Worm (Caenorhabditis elegans): ENCODE results near the gene R10E4.3.

Gene R10E4.3

DNA sequence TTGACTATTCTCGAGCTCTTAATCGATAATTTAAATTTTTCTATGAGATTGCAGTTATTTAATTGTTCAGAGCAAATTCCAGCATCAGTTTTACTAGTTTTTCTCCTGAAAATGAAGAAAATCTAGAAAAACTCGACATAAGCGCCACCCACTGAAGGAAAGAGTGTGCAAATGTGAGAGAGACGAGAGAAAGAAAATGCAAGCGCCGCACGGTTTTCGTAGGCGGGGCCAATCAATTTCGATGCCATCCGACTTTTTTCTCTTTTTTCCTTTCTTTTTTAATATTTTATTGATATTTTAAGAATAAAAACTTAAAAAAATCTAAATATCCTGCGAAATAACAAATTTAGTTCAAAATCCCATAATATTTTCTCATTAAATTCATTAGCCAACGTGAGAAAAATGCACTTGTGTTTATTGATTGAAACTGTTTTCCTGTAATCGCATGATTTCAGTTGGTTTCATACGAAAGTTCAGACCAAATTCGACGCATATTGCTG lies 45.3 kb upstream of the R10E4.3 start, which contains the start of gene cdk-12 (continued):
- TF ChIP-seq nhr-71 (tag; optimal IDR thresholded peaks at IDR 0.05): peak; percentile 66
- TF ChIP-seq nhr-85 (tag): peak; percentile 9
- TF ChIP-seq fkh-8 (tag; optimal IDR thresholded peaks at IDR 0.05): no peak
- no peak for TF ChIP-seq pax-3 (tag; optimal IDR thresholded peaks at IDR 0.05)
- TF ChIP-seq Y116A8C.19 (tag; optimal IDR thresholded peaks at IDR 0.05; ENCODE audit: borderline replicate concordance): no peak
- TF ChIP-seq snu-23 (GFP tag; optimal IDR thresholded peaks at IDR 0.05): peak; percentile 60
- TF ChIP-seq blmp-1 (tag; optimal IDR thresholded peaks at IDR 0.05): peak; percentile 53
- peak in 1 of 2 experiments; percentile 34 for TF ChIP-seq mdl-1 (tag; optimal IDR thresholded peaks at IDR 0.05)
- peak; percentile 6 for TF ChIP-seq irx-1 (tag; optimal IDR thresholded peaks at IDR 0.05)
- TF ChIP-seq tbx-2 (tag; optimal IDR thresholded peaks at IDR 0.05): peak; percentile 28
- TF ChIP-seq nhr-47 (tag; optimal IDR thresholded peaks at IDR 0.05): peak; percentile 51
- TF ChIP-seq mep-1 (tag; optimal IDR thresholded peaks at IDR 0.05): peak; percentile 63
- peak; percentile 52 for TF ChIP-seq swsn-7 (tag; optimal IDR thresholded peaks at IDR 0.05)
- TF ChIP-seq snpc-4 (tag; optimal IDR thresholded peaks at IDR 0.05): peak; percentile 20
- TF ChIP-seq fkh-4 (tag; optimal IDR thresholded peaks at IDR 0.05; ENCODE audit: borderline replicate concordance): no peak
- peak; percentile 57 for TF ChIP-seq lin-14 (GFP tag; optimal IDR thresholded peaks at IDR 0.05)

ce11 chrIII:4330984-4331383 lies 43.7 kb upstream of the R10E4.3 start, which contains the start of gene gly-6:
Gene gly-6, minus strand, starts transcription at chrIII:4331228.
- TF ChIP-seq ceh-90 (tag; optimal IDR thresholded peaks at IDR 0.05): no peak
- TF ChIP-seq lsy-2 (tag; optimal IDR thresholded peaks at IDR 0.05): peak in 1 of 2 experiments; percentile 24
- peak; percentile 82 for TF ChIP-seq nhr-85 (tag)
- TF ChIP-seq lin-14 (GFP tag; optimal IDR thresholded peaks at IDR 0.05): peak; percentile 63
- TF ChIP-seq snu-23 (GFP tag; optimal IDR thresholded peaks at IDR 0.05): peak; percentile 27
- TF ChIP-seq blmp-1 (tag; optimal IDR thresholded peaks at IDR 0.05): peak; percentile 90
- peak; percentile 16 for TF ChIP-seq rnt-1 (tag; optimal IDR thresholded peaks at IDR 0.05)
- peak in 1 of 2 experiments; percentile 4 for TF ChIP-seq lin-35 (GFP tag; optimal IDR thresholded peaks at IDR 0.05)
- peak; percentile 66 for TF ChIP-seq mep-1 (tag; optimal IDR thresholded peaks at IDR 0.05)
- no peak for TF ChIP-seq mdl-1 (tag; optimal IDR thresholded peaks at IDR 0.05)
- TF ChIP-seq isw-1 (GFP tag; IDR thresholded peaks at IDR 0.05): no peak
- TF ChIP-seq elt-3 (tag; optimal IDR thresholded peaks at IDR 0.05): peak in 1 of 6 experiments; percentile 26
- peak; percentile 6 for TF ChIP-seq nhr-71 (tag; optimal IDR thresholded peaks at IDR 0.05)

DNA sequence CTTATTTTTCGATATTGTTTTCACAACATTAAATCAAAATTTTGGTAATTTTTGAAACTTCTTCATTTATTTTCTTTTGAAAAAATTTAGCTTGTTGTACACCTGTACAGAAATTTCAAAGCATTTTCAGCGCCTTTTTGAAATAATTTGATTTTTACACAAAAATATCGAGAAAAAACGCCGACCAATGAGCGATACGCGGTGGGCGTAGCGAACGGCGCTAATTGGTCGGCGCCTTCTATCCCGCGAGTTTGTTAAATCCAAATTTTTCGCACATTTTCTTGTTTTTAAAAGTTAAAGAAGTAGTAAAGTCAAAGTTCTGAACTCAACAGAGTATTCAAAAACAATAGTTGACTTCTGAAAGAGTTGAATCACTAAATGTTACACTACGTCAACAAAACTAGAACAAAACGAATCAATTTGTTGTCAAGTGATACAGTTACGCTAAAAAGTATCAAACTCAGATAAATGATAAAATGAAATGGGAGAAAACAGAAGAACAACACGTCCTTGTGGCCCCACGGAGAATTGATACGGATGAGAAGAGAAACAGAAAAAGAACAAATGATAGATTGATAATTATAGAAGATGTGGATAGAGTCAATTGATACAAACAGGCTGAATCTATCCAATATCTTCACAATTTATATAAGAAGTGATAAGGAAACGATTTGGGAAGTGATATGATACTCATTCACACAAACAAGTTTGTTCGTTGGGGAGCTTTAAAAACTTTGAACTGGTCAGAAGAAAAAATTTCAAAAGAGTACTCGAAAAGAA lies 41.1 kb upstream of the R10E4.3 start:
- no peak for TF ChIP-seq isw-1 (GFP tag; IDR thresholded peaks at IDR 0.05)
- no peak for TF ChIP-seq C16A3.4 (tag; optimal IDR thresholded peaks at IDR 0.05)
- TF ChIP-seq lin-14 (GFP tag; optimal IDR thresholded peaks at IDR 0.05): peak; percentile 50
- TF ChIP-seq blmp-1 (tag; optimal IDR thresholded peaks at IDR 0.05): peak; percentile 75
- no peak for TF ChIP-seq zip-4 (GFP tag; optimal IDR thresholded peaks at IDR 0.05)
- TF ChIP-seq nhr-20 (tag; optimal IDR thresholded peaks at IDR 0.05): peak; percentile 4
- TF ChIP-seq mdl-1 (tag; optimal IDR thresholded peaks at IDR 0.05): no peak
- peak; percentile 25 for TF ChIP-seq nhr-85 (tag)
- peak; percentile 41 for TF ChIP-seq snu-23 (GFP tag; optimal IDR thresholded peaks at IDR 0.05)
- TF ChIP-seq elt-3 (tag; optimal IDR thresholded peaks at IDR 0.05): peak in 5 of 6 experiments; percentile 56 to 89 (median 65)

- TF ChIP-seq ces-1 (GFP tag; optimal IDR thresholded peaks at IDR 0.05): no peak
- TF ChIP-seq nhr-85 (tag): peak; percentile 25
- TF ChIP-seq nhr-71 (tag; optimal IDR thresholded peaks at IDR 0.05): no peak
- no peak for TF ChIP-seq nhr-47 (tag; optimal IDR thresholded peaks at IDR 0.05)
- no peak for TF ChIP-seq efl-1 (optimal IDR thresholded peaks at IDR 0.05)
- TF ChIP-seq efl-1 (GFP tag; optimal IDR thresholded peaks at IDR 0.05 in 1 of 2): peak in 1 of 2 experiments; percentile 63
- TF ChIP-seq mab-9 (GFP tag; IDR thresholded peaks at IDR 0.05): no peak
Measured at ce11 chrIII:4323859-4324258, 36.6 kb upstream of the R10E4.3 start, which contains the start of gene H38K22.9. Gene H38K22.9, plus strand, starts transcription at chrIII:4324159.

- peak; percentile 30 for TF ChIP-seq unc-86 (tag; optimal IDR thresholded peaks at IDR 0.05)
- no peak for TF ChIP-seq pax-3 (tag; optimal IDR thresholded peaks at IDR 0.05)
- peak; percentile 50 to 55 for TF ChIP-seq efl-1 (optimal IDR thresholded peaks at IDR 0.05)
- TF ChIP-seq efl-1 (GFP tag; optimal IDR thresholded peaks at IDR 0.05 in 1 of 2): peak; percentile 29 to 77
- TF ChIP-seq nhr-20 (tag; optimal IDR thresholded peaks at IDR 0.05): peak; percentile 13
- TF ChIP-seq nhr-19 (GFP tag; conservative IDR thresholded peaks at IDR 0.05): 0 out of 2 replicates have a peak, but pooled peaks have one; percentile 10
- TF ChIP-seq xbp-1 (tag; optimal IDR thresholded peaks at IDR 0.05): peak; percentile 11
- no peak for TF ChIP-seq nhr-90 (tag; optimal IDR thresholded peaks at IDR 0.05; ENCODE audit: poor library complexity)
- TF ChIP-seq ceh-8 (GFP tag; optimal IDR thresholded peaks at IDR 0.05): peak; percentile 8
- TF ChIP-seq elt-3 (tag; optimal IDR thresholded peaks at IDR 0.05): no peak
- TF ChIP-seq dpl-1 (GFP tag; optimal IDR thresholded peaks at IDR 0.05): peak in 2 of 3 experiments; percentile 5 to 37
- TF ChIP-seq isw-1 (GFP tag; IDR thresholded peaks at IDR 0.05): no peak
- TF ChIP-seq F16B12.6 (tag; optimal IDR thresholded peaks at IDR 0.05): peak; percentile 2
- TF ChIP-seq nhr-12 (tag; optimal IDR thresholded peaks at IDR 0.05): no peak
- TF ChIP-seq lsy-2 (tag; optimal IDR thresholded peaks at IDR 0.05): peak; percentile 40 to 56
- peak; percentile 61 for TF ChIP-seq dsc-1 (tag; optimal IDR thresholded peaks at IDR 0.05)
- peak; percentile 36 for TF ChIP-seq fkh-8 (tag; optimal IDR thresholded peaks at IDR 0.05)
- peak; percentile 48 for TF ChIP-seq mep-1 (tag; optimal IDR thresholded peaks at IDR 0.05)
- TF ChIP-seq snpc-4 (tag; optimal IDR thresholded peaks at IDR 0.05): peak; percentile 8
- TF ChIP-seq skn-1 (tag; optimal IDR thresholded peaks at IDR 0.05): peak; percentile 13
Measured at ce11 chrIII:4323120-4323519, 35.8 kb upstream of the R10E4.3 start.
